Worm (Caenorhabditis elegans) whole organism, midembryonic: ENCODE measurements around the gene clec-241.

Experiments
- flt-1 ChIP-seq: fragments of 200-800 bp; sonication (Bioruptor generic); IDR thresholded peaks from 2 replicates; pipeline ENCODE4 v1.3.6; 2022; ENCODE audit warnings: missing genetic modification characterization, missing compliant biosample characterization
- klf-2 ChIP-seq: fragments of 200-800 bp; sonication (Bioruptor generic); conservative IDR thresholded peaks from 2 replicates; pipeline ENCODE4 v1.3.6; 2022; ENCODE audit warnings: missing genetic modification reagents, missing genetic modification characterization, missing compliant biosample characterization
- ref-1 ChIP-seq: fragments of 200-800 bp; sonication (Bioruptor generic); conservative IDR thresholded peaks from 2 replicates; pipeline ENCODE4 v1.3.6; 2022; ENCODE audit warnings: missing genetic modification reagents, missing genetic modification characterization, missing compliant biosample characterization
- tab-1 ChIP-seq: fragments of 200-800 bp; sonication (Bioruptor generic); IDR thresholded peaks from 2 replicates; pipeline ENCODE4 v1.3.6; 2022; ENCODE audit warnings: missing genetic modification characterization, missing compliant biosample characterization
- ztf-23 ChIP-seq: fragments of 200-800 bp; sonication (Bioruptor generic); IDR thresholded peaks from 2 replicates; pipeline ENCODE4 v1.3.6; 2022; ENCODE audit warnings: missing genetic modification reagents, missing genetic modification characterization, missing compliant biosample characterization

DNA sequence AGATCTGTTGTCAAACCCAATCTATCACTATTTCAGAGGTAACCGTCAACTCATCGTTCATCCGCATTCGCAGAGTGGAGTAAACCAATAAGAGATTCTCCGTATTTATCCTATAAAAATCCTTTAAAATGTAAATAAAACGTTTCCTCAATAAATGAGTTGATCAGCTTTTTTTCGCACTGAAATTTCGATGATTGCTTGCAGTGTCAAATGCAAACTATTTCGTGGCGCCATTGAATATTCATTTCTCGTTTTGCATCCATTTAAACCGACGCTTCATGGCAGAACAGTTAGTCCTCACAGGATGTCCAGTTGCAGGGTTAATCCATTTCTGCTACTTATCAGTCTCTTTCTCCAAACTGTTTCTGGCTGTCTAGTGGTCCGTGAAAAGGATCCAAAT lies 48.5 kb upstream of the clec-241 start, which contains the start of gene F28B1.9:
- TF ChIP-seq ref-1 (GFP tag; lab: Robert Waterston, UW) (no peak), tab-1 (no peak), ztf-23 (no peak), klf-2 (no peak), flt-1 (GFP tag; lab: Robert Waterston, UW) (no peak)
